Fruit fly (Drosophila melanogaster): ENCODE measurements around the gene CG6770.
A peak's percentile ranks its signal among the peaks of the same experiment; 100 is the strongest.

Gene CG6770

DNA sequence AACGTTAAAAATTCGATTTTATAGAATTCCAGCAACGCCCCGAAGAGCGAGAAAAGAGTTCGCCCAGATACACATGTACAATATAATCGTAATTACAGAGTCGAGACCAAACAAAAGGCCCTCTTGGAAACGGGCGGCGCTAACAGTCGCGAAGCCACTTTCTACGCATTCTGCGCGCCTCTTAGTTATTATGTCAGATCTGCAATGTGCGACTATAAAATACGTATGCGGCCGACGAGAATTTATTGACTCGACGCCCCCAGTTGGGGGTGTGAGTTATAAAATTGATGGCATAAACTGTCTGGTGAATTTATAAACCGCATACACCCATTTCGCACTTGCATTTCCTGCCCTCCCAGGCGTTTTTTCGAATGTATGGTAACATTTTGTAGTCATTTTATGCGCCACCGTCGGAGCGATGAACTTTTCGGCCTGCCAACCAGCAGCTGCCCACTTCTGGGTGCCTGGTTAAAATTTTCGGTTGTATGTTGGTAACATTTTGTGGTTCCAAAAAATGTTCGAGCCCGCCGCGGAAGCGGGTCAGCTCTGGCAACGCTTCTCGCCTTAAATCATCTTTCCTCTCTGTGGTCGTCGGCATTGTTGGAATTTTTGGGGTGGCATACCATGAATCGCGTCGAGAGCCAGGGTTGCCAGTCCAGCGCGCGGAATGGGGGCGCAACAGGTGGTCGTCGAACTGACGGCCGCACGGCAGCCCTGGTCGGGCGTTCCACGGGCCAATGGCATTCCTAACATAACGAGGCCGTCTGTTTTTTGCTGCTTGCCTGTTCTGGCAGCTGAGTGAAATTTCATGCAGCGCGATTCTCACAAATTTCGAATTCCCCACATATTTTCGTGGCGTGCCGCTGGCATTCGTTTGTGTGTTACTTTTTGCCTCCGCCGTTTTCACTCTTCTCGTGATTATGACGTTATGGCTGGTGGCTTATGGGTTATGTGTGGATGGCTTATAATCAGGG lies 33.9 kb downstream of the CG6770 start (continued):
- no peak for TF ChIP-seq CkIIα-i1 (GFP tag; IDR thresholded peaks at IDR 0.05)
- peak; percentile 57 for TF ChIP-seq Atf-2 (GFP tag; optimal IDR thresholded peaks at IDR 0.05)
- TF ChIP-seq btn (GFP tag; optimal IDR thresholded peaks at IDR 0.05), result peak; percentile 66
- TF ChIP-seq dati (GFP tag; IDR thresholded peaks at IDR 0.05), result no peak
- peak; percentile 74 for TF ChIP-seq ems (GFP tag; optimal IDR thresholded peaks at IDR 0.05)
- peak; percentile 51 for TF ChIP-seq CG1792 (GFP tag; optimal IDR thresholded peaks at IDR 0.05)
- TF ChIP-seq Dref (GFP tag; IDR thresholded peaks at IDR 0.05), result no peak
- peak; percentile 35 for TF ChIP-seq CG8359 (GFP tag; optimal IDR thresholded peaks at IDR 0.05; ENCODE audit: borderline replicate concordance)
- no peak for TF ChIP-seq sens-2 (GFP tag; IDR thresholded peaks at IDR 0.05)
- peak; percentile 30 for TF ChIP-seq CG13775 (GFP tag; optimal IDR thresholded peaks at IDR 0.05)
- peak; percentile 13 for TF ChIP-seq slou (GFP tag; optimal IDR thresholded peaks at IDR 0.05)
- peak; percentile 20 for TF ChIP-seq kay (GFP tag; optimal IDR thresholded peaks at IDR 0.05)
- TF ChIP-seq ATbp (GFP tag; optimal IDR thresholded peaks at IDR 0.05), result peak; percentile 66
- peak; percentile 77 for TF ChIP-seq gcm (GFP tag; optimal IDR thresholded peaks at IDR 0.05)
- TF ChIP-seq ash1 (GFP tag; optimal IDR thresholded peaks at IDR 0.05), result peak; percentile 83
- TF ChIP-seq gem (tag; optimal IDR thresholded peaks at IDR 0.05), result peak; percentile 65
- no peak for TF ChIP-seq jing (GFP tag; optimal IDR thresholded peaks at IDR 0.05)
- TF ChIP-seq kah (GFP tag; optimal IDR thresholded peaks at IDR 0.05), result peak; percentile 100
- TF ChIP-seq Xrp1 (GFP tag; IDR thresholded peaks at IDR 0.05), result no peak
- no peak for TF ChIP-seq CG14441 (GFP tag; IDR thresholded peaks at IDR 0.05)
- TF ChIP-seq pum (GFP tag; optimal IDR thresholded peaks at IDR 0.05), result peak; percentile 59
- TF ChIP-seq lilli (GFP tag; optimal IDR thresholded peaks at IDR 0.05), result peak; percentile 86
- peak; percentile 45 for TF ChIP-seq CG6683 (GFP tag; optimal IDR thresholded peaks at IDR 0.05)
- peak; percentile 85 for TF ChIP-seq CG6813 (GFP tag; optimal IDR thresholded peaks at IDR 0.05)
- TF ChIP-seq dpn (GFP tag; optimal IDR thresholded peaks at IDR 0.05), result peak; percentile 76 to 81
- TF ChIP-seq salm (tag; optimal IDR thresholded peaks at IDR 0.05), result peak; percentile 82
- peak; percentile 68 for TF ChIP-seq HHEX (GFP tag; optimal IDR thresholded peaks at IDR 0.05)
- TF ChIP-seq nmo (GFP tag; optimal IDR thresholded peaks at IDR 0.05), result peak; percentile 86
- peak; percentile 78 for TF ChIP-seq pb (GFP tag; optimal IDR thresholded peaks at IDR 0.05)
- TF ChIP-seq NFAT (GFP tag; IDR thresholded peaks at IDR 0.05), result no peak
- TF ChIP-seq Rfx (GFP tag; IDR thresholded peaks at IDR 0.05), result no peak
- TF ChIP-seq Opbp (GFP tag; IDR thresholded peaks at IDR 0.05; ENCODE audit: partially characterized antibody), result no peak
- peak; percentile 72 to 94 for TF ChIP-seq Pdp1 (GFP tag; optimal IDR thresholded peaks at IDR 0.05)
- peak; percentile 58 for TF ChIP-seq phol (tag; optimal IDR thresholded peaks at IDR 0.05)
- no peak for TF ChIP-seq Dip2 (GFP tag; IDR thresholded peaks at IDR 0.05)
- peak; percentile 72 for TF ChIP-seq dmrt99B (tag; optimal IDR thresholded peaks at IDR 0.05)
- TF ChIP-seq CG30403 (GFP tag; optimal IDR thresholded peaks at IDR 0.05), result peak; percentile 72
- TF ChIP-seq CG12659 (GFP tag; optimal IDR thresholded peaks at IDR 0.05), result peak; percentile 74
- TF ChIP-seq Sin3A (optimal IDR thresholded peaks at IDR 0.05), result peak; percentile 1
- peak; percentile 87 for TF ChIP-seq shn (GFP tag; optimal IDR thresholded peaks at IDR 0.05)
- TF ChIP-seq CG12299 (tag; optimal IDR thresholded peaks at IDR 0.05), result peak; percentile 40
- TF ChIP-seq Nf-YB (GFP tag; optimal IDR thresholded peaks at IDR 0.05), result peak; percentile 88
- TF ChIP-seq ERR (GFP tag; optimal IDR thresholded peaks at IDR 0.05), result peak; percentile 87
- peak; percentile 65 for TF ChIP-seq CG10979 (tag; optimal IDR thresholded peaks at IDR 0.05)
- TF ChIP-seq CrebB (tag; optimal IDR thresholded peaks at IDR 0.05), result peak; percentile 72
- peak; percentile 56 for TF ChIP-seq Abd-B (GFP tag; optimal IDR thresholded peaks at IDR 0.05)
- peak; percentile 80 for TF ChIP-seq CG11504 (tag; optimal IDR thresholded peaks at IDR 0.05)
- TF ChIP-seq pnt (GFP tag; optimal IDR thresholded peaks at IDR 0.05), result peak; percentile 71
